Fruit fly (Drosophila melanogaster): ENCODE results near the gene Nost.

The Nost gene

dm6 chrX:9075641-9076324 lies 45.8 kb downstream of the Nost start:
- peak in 1 of 2 experiments; percentile 76 for TF ChIP-seq salr (GFP tag; optimal IDR thresholded peaks at IDR 0.05)
- TF ChIP-seq CG3919 (GFP tag; optimal IDR thresholded peaks at IDR 0.05): peak; percentile 75
- peak; percentile 65 for TF ChIP-seq pdm3 (GFP tag; optimal IDR thresholded peaks at IDR 0.05)
- peak; percentile 50 for TF ChIP-seq CG4318 (GFP tag; optimal IDR thresholded peaks at IDR 0.05)
- peak; percentile 34 for TF ChIP-seq fd59A (GFP tag; optimal IDR thresholded peaks at IDR 0.05)
- TF ChIP-seq Hr4 (GFP tag; optimal IDR thresholded peaks at IDR 0.05): peak; percentile 66
- peak in 1 of 2 experiments; percentile 70 for TF ChIP-seq ss (GFP tag; optimal IDR thresholded peaks at IDR 0.05)
- no peak for TF ChIP-seq Hr38 (GFP tag; optimal IDR thresholded peaks at IDR 0.05)
- peak; percentile 49 for TF ChIP-seq CG15336 (GFP tag; IDR thresholded peaks at IDR 0.05)
- peak; percentile 72 for TF ChIP-seq OdsH (GFP tag; optimal IDR thresholded peaks at IDR 0.05)
- no peak for TF ChIP-seq fd85E (GFP tag; optimal IDR thresholded peaks at IDR 0.05)
- TF ChIP-seq Hr39 (GFP tag; optimal IDR thresholded peaks at IDR 0.05): peak; percentile 66
- no peak for TF ChIP-seq dsx (GFP tag; optimal IDR thresholded peaks at IDR 0.05; ENCODE audit: poor library complexity, severe bottlenecking)
- TF ChIP-seq cyc (GFP tag; optimal IDR thresholded peaks at IDR 0.05): peak; percentile 60
- peak; percentile 54 for TF ChIP-seq CG6792 (GFP tag; optimal IDR thresholded peaks at IDR 0.05)
- TF ChIP-seq Blimp-1 (GFP tag; optimal IDR thresholded peaks at IDR 0.05): peak; percentile 52
- TF ChIP-seq CG1621 (tag; optimal IDR thresholded peaks at IDR 0.05): no peak
- peak; percentile 53 for TF ChIP-seq CG7368 (GFP tag; optimal IDR thresholded peaks at IDR 0.05)
- peak; percentile 53 for TF ChIP-seq CG11902 (GFP tag; optimal IDR thresholded peaks at IDR 0.05)
- TF ChIP-seq CG11762 (GFP tag; optimal IDR thresholded peaks at IDR 0.05; ENCODE audit: insufficient read depth): peak; percentile 68
- peak; percentile 70 for TF ChIP-seq topi (GFP tag; optimal IDR thresholded peaks at IDR 0.05)
- peak; percentile 47 for TF ChIP-seq CG9139 (GFP tag; optimal IDR thresholded peaks at IDR 0.05)
- TF ChIP-seq CG6163 (GFP tag; IDR thresholded peaks at IDR 0.05): peak; percentile 38; the same call in 1 of the 3 replicates
- peak; percentile 27 for TF ChIP-seq dac (GFP tag; optimal IDR thresholded peaks at IDR 0.05)
- TF ChIP-seq achi (GFP tag; optimal IDR thresholded peaks at IDR 0.05): peak; percentile 56
- TF ChIP-seq esn (GFP tag; optimal IDR thresholded peaks at IDR 0.05): peak; percentile 73
- peak; percentile 4 for TF ChIP-seq Eip93F (GFP tag; optimal IDR thresholded peaks at IDR 0.05)
- peak; percentile 92 for TF ChIP-seq Eip78C (GFP tag)
- TF ChIP-seq vri (GFP tag; optimal IDR thresholded peaks at IDR 0.05): peak; percentile 32
- no peak for TF ChIP-seq fkh (GFP tag; optimal IDR thresholded peaks at IDR 0.05)
- TF ChIP-seq Sox15 (GFP tag; optimal IDR thresholded peaks at IDR 0.05): peak; percentile 61
- peak; percentile 88 for TF ChIP-seq svp (GFP tag)
- peak; percentile 61 for TF ChIP-seq CG31627 (GFP tag; optimal IDR thresholded peaks at IDR 0.05)
- TF ChIP-seq CG8119 (GFP tag; IDR thresholded peaks at IDR 0.05): peak; percentile 62; the same call in 2 of the 3 replicates
- no peak for TF ChIP-seq CG6854 (GFP tag; optimal IDR thresholded peaks at IDR 0.05)
- peak; percentile 67 for TF ChIP-seq acj6 (GFP tag; optimal IDR thresholded peaks at IDR 0.05)
- TF ChIP-seq net (GFP tag; optimal IDR thresholded peaks at IDR 0.05): peak; percentile 78
- TF ChIP-seq Eip75B (GFP tag; optimal IDR thresholded peaks at IDR 0.05): peak; percentile 71
- TF ChIP-seq Sox102F (GFP tag; optimal IDR thresholded peaks at IDR 0.05): peak; percentile 59
- TF ChIP-seq Sox14 (GFP tag; optimal IDR thresholded peaks at IDR 0.05): peak; percentile 64
- no peak; the same call in 1 of the 2 replicates for TF ChIP-seq Gug (GFP tag; IDR thresholded peaks at IDR 0.05)
- TF ChIP-seq CG8632 (GFP tag; optimal IDR thresholded peaks at IDR 0.05): peak; percentile 61
- TF ChIP-seq CG34406 (GFP tag; optimal IDR thresholded peaks at IDR 0.05): peak; percentile 66
- peak; percentile 32 for TF ChIP-seq spab (GFP tag; optimal IDR thresholded peaks at IDR 0.05)
- TF ChIP-seq Met (GFP tag; optimal IDR thresholded peaks at IDR 0.05): peak; percentile 71
- TF ChIP-seq Ets21C (GFP tag; optimal IDR thresholded peaks at IDR 0.05): peak; percentile 42
- peak; percentile 66 for TF ChIP-seq Smox (GFP tag; optimal IDR thresholded peaks at IDR 0.05)
- peak; percentile 40 for TF ChIP-seq CG10669 (GFP tag; optimal IDR thresholded peaks at IDR 0.05)
- TF ChIP-seq CG11294 (GFP tag; IDR thresholded peaks at IDR 0.05): no peak
- TF ChIP-seq CG6808 (GFP tag; optimal IDR thresholded peaks at IDR 0.05): peak; percentile 70

Data from whole organism, prepupa.